Worm (Caenorhabditis elegans) whole organism, midembryonic: ENCODE results near the gene mig-10.

Experiments used
- T22C8.4 ChIP-seq: fragments of 200-800 bp; sonication (Bioruptor generic); IDR thresholded peaks from 2 replicates; pipeline ENCODE4 v1.3.6; 2022; ENCODE audit warnings: missing genetic modification characterization, missing compliant biosample characterization
- cog-1 ChIP-seq: sonication (generic microtip); optimal IDR thresholded peaks from 2 replicates; lab custom pipeline; 2016; ENCODE audit warnings: missing genetic modification characterization, missing compliant biosample characterization
- flt-1 ChIP-seq: fragments of 200-800 bp; sonication (Bioruptor generic); IDR thresholded peaks from 2 replicates; pipeline ENCODE4 v1.3.6; 2022; ENCODE audit warnings: missing genetic modification characterization, missing compliant biosample characterization
- klf-2 ChIP-seq: fragments of 200-800 bp; sonication (Bioruptor generic); conservative IDR thresholded peaks from 2 replicates; pipeline ENCODE4 v1.3.6; 2022; ENCODE audit warnings: missing genetic modification reagents, missing genetic modification characterization, missing compliant biosample characterization
- med-1 ChIP-seq: sonication (generic microtip); optimal IDR thresholded peaks from 2 replicates; lab custom pipeline; 2017; ENCODE audit warnings: missing genetic modification characterization, mild to moderate bottlenecking, missing compliant biosample characterization, antibody characterized with exemption, missing genetic modification reagents; ENCODE audit not compliant: insufficient read depth
- ref-1 ChIP-seq: fragments of 200-800 bp; sonication (Bioruptor generic); conservative IDR thresholded peaks from 2 replicates; pipeline ENCODE4 v1.3.6; 2022; ENCODE audit warnings: missing genetic modification reagents, missing genetic modification characterization, missing compliant biosample characterization
- tab-1 ChIP-seq: fragments of 200-800 bp; sonication (Bioruptor generic); IDR thresholded peaks from 2 replicates; pipeline ENCODE4 v1.3.6; 2022; ENCODE audit warnings: missing genetic modification characterization, missing compliant biosample characterization
- ztf-23 ChIP-seq: fragments of 200-800 bp; sonication (Bioruptor generic); IDR thresholded peaks from 2 replicates; pipeline ENCODE4 v1.3.6; 2022; ENCODE audit warnings: missing genetic modification reagents, missing genetic modification characterization, missing compliant biosample characterization
- ztf-29 ChIP-seq: fragments of 200-800 bp; sonication (Bioruptor generic); IDR thresholded peaks from 2 replicates; pipeline ENCODE4 v1.3.6; 2022; ENCODE audit warnings: missing genetic modification reagents, missing genetic modification characterization, missing compliant biosample characterization

Gene mig-10

ce11 chrIII:8278801-8279200, at the start of gene mig-10:
Gene mig-10, plus strand, starts transcription at chrIII:8279101.
- no peak for TF ChIP-seq ztf-23 (GFP tag; lab: Robert Waterston, UW)
- TF ChIP-seq med-1 (GFP tag; lab: Kevin White, UChicago) = no peak

- TF ChIP-seq klf-2 (GFP tag; lab: Robert Waterston, UW) (no peak), ref-1 (GFP tag; lab: Robert Waterston, UW) (no peak), cog-1 (tag; lab: Kevin White, UChicago) (no peak), med-1 (GFP tag; lab: Kevin White, UChicago) (no peak), tab-1 (no peak), T22C8.4 (GFP tag; lab: Robert Waterston, UW) (no peak), ztf-23 (GFP tag; lab: Robert Waterston, UW) (no peak), ztf-29 (GFP tag; lab: Robert Waterston, UW) (no peak), flt-1 (GFP tag; lab: Robert Waterston, UW) (no peak)
Observed at ce11 chrIII:8229480-8229879, 49.4 kb upstream of the mig-10 start.

ce11 chrIII:8232634-8233033, 46.3 kb upstream of the mig-10 start, which contains the start of gene henn-1:
Gene henn-1, plus strand, starts transcription at chrIII:8232651.
- TF ChIP-seq flt-1 (GFP tag; lab: Robert Waterston, UW) (no peak), ztf-29 (GFP tag; lab: Robert Waterston, UW) (no peak), med-1 (GFP tag; lab: Kevin White, UChicago) (no peak), ref-1 (GFP tag; lab: Robert Waterston, UW) (no peak), T22C8.4 (GFP tag; lab: Robert Waterston, UW) (no peak), tab-1 (no peak)

DNA sequence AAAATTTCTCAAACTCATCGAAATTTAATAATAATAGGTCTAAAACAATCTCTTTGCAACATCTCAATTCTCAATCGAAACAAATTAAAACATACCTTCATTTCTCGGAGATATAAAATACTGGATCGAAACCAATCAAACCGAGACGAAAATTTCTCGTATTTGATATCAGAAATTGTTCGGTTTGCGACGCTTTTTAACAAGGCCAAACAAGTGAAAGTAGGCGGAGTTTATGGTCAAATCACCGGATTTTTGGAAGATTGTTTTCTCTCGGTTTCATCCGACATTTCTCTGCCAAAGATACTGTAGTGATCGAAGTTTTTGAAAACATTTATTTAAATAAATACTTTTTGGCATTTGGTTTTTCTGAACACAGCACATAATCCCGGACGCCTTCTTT, 43.5 kb upstream of the mig-10 start, which contains the start of gene C02F5.14:
C02F5.14 (minus strand) TSS at position 157 of the 400 bp plus-strand sequence.
- no peak for TF ChIP-seq klf-2 (GFP tag; lab: Robert Waterston, UW)
- TF ChIP-seq ref-1 (GFP tag; lab: Robert Waterston, UW) = no peak
- no peak for TF ChIP-seq T22C8.4 (GFP tag; lab: Robert Waterston, UW)
- no peak for TF ChIP-seq flt-1 (GFP tag; lab: Robert Waterston, UW)
- TF ChIP-seq ztf-29 (GFP tag; lab: Robert Waterston, UW) = no peak
- TF ChIP-seq cog-1 (tag; lab: Kevin White, UChicago) = no peak
- TF ChIP-seq ztf-23 (GFP tag; lab: Robert Waterston, UW) = no peak
- TF ChIP-seq tab-1 = no peak
- TF ChIP-seq med-1 (GFP tag; lab: Kevin White, UChicago) = no peak

DNA sequence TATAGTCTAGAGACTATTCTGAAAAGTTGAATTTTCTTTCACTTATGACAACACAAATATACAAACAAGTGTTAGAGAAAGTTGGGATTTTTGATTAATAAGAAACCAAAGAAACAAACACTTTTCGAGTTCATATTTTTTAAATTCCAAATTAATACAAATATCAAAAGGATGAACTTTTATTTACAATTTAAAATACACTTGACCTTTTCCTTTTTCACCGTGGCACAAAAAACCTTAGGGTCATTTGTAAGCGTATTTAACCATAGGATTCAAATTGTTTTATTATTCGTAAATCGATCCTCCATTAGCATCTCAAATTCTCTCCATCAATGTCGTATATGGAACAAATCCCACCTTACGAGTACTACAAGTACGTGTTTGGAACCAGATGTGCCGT, 43.0 kb upstream of the mig-10 start, which contains the start of gene C02F5.5:
C02F5.5 (plus strand) TSS at position 301 of the 400 bp plus-strand sequence.
- TF ChIP-seq cog-1 (tag; lab: Kevin White, UChicago) = no peak
- TF ChIP-seq klf-2 (GFP tag; lab: Robert Waterston, UW) = no peak
- no peak for TF ChIP-seq ref-1 (GFP tag; lab: Robert Waterston, UW)
- no peak for TF ChIP-seq T22C8.4 (GFP tag; lab: Robert Waterston, UW)
- no peak for TF ChIP-seq ztf-29 (GFP tag; lab: Robert Waterston, UW)
- no peak for TF ChIP-seq ztf-23 (GFP tag; lab: Robert Waterston, UW)
- no peak for TF ChIP-seq flt-1 (GFP tag; lab: Robert Waterston, UW)
- TF ChIP-seq tab-1 = no peak
- no peak for TF ChIP-seq med-1 (GFP tag; lab: Kevin White, UChicago)

DNA sequence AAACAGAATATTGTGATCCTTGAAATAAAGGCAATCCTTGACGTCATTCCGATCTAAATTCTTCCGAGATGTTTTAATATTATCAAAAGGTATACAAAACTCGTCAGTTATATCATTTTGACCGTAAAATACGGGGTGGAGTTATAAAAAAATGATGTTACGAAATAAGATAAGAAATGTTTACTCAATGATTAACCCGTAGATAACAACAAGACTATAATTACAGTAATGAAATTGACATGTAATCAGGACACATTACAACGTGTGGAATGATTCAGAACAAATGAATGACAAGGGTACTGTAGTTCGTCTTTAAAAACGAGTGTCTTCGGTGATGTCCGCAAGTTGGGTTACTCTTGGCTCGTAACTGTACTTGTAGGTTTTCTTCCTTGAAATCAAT, 41.1 kb upstream of the mig-10 start, which contains the start of gene tsp-2:
tsp-2 (minus strand) TSS at position 109 of the 400 bp plus-strand sequence.
- TF ChIP-seq T22C8.4 (GFP tag; lab: Robert Waterston, UW) (no peak), flt-1 (GFP tag; lab: Robert Waterston, UW) (no peak), ztf-23 (GFP tag; lab: Robert Waterston, UW) (no peak), ztf-29 (GFP tag; lab: Robert Waterston, UW) (no peak), med-1 (GFP tag; lab: Kevin White, UChicago) (no peak), tab-1 (no peak), klf-2 (GFP tag; lab: Robert Waterston, UW) (no peak), ref-1 (GFP tag; lab: Robert Waterston, UW) (no peak), cog-1 (tag; lab: Kevin White, UChicago) (no peak)

DNA sequence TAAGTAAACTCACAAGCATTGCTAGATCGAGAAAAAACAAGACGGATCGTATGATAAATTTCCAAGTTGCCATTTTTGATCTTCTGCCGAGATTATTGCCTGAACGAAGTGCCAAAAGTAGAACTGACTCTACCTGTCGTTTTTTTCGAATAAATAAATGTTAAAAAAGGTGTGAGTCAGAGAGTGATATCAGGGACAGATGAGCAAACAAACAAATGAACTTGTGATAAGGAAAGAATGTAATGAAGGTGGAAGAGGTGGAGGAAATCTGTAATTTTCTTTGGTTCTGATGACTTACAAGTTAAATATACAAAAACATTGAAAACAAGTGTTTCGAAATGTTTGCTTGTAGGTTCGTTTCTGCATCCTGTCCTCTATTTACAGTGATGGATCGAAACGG, 39.6 kb upstream of the mig-10 start, which contains the start of gene tsp-1:
tsp-1 (minus strand) TSS at position 99 of the 400 bp plus-strand sequence.
- TF ChIP-seq T22C8.4 (GFP tag; lab: Robert Waterston, UW) (no peak), flt-1 (GFP tag; lab: Robert Waterston, UW) (no peak), ztf-29 (GFP tag; lab: Robert Waterston, UW) (no peak)

DNA sequence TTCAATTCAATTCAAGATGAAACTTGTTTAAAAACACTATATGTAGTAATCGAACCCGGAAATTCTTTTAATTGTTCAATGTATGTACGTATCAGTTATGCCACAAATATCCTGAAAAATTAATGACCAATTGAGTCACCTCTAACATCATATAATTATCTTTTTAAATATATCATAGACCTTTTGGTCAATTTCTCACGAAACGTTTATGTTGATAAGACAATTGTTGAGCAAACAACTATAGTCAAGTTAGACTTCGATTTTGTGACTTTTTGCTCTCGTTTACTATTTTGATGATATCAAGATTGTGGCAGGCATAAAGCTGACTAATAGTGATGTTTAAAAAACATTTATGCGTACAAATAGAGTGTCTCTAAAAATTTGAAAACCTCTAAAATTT, 38.7 kb upstream of the mig-10 start:
- no peak for TF ChIP-seq flt-1 (GFP tag; lab: Robert Waterston, UW)
- no peak for TF ChIP-seq cog-1 (tag; lab: Kevin White, UChicago)
- no peak for TF ChIP-seq T22C8.4 (GFP tag; lab: Robert Waterston, UW)
- TF ChIP-seq klf-2 (GFP tag; lab: Robert Waterston, UW) = no peak
- no peak for TF ChIP-seq med-1 (GFP tag; lab: Kevin White, UChicago)
- TF ChIP-seq tab-1 = no peak
- no peak for TF ChIP-seq ztf-29 (GFP tag; lab: Robert Waterston, UW)
- no peak for TF ChIP-seq ztf-23 (GFP tag; lab: Robert Waterston, UW)
- no peak for TF ChIP-seq ref-1 (GFP tag; lab: Robert Waterston, UW)

DNA sequence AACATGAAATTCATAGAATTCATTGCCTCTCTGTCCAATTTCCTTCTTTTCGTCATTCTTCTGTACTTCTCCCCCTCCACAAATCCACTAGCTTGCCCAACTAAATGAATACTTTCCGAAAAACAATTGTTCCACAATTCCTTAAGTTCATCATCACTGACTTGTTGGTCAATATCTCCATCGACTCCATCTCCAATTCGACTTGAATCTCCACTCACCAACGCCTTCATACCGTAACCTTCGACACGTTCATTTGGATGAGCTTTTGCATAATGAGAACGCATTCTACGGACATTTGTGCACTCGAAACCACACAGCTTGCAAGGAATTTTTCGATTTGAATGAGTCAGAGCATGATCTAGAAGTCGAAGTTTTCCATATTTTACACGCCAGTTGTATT, 38.0 kb upstream of the mig-10 start:
- TF ChIP-seq med-1 (GFP tag; lab: Kevin White, UChicago) (no peak), T22C8.4 (GFP tag; lab: Robert Waterston, UW) (no peak), klf-2 (GFP tag; lab: Robert Waterston, UW) (no peak), ztf-23 (GFP tag; lab: Robert Waterston, UW) (no peak), tab-1 (no peak), cog-1 (tag; lab: Kevin White, UChicago) (no peak), flt-1 (GFP tag; lab: Robert Waterston, UW) (no peak), ztf-29 (GFP tag; lab: Robert Waterston, UW) (no peak), ref-1 (GFP tag; lab: Robert Waterston, UW) (no peak)
